Worm (Caenorhabditis elegans): ENCODE results near the gene F42H10.3.

- no peak for TF ChIP-seq dmd-4 (tag; optimal IDR thresholded peaks at IDR 0.05; ENCODE audit: borderline replicate concordance)
- no peak for TF ChIP-seq madf-2 (tag; optimal IDR thresholded peaks at IDR 0.05)
- no peak for TF ChIP-seq ceh-45 (GFP tag; IDR thresholded peaks at IDR 0.05)
- no peak for TF ChIP-seq che-1 (tag; optimal IDR thresholded peaks at IDR 0.05)
- TF ChIP-seq syd-9 (tag; optimal IDR thresholded peaks at IDR 0.05) = no peak
- no peak for TF ChIP-seq hlh-15 (tag; optimal IDR thresholded peaks at IDR 0.05)
- no peak for TF ChIP-seq rnt-1 (tag; optimal IDR thresholded peaks at IDR 0.05)
- TF ChIP-seq fkh-10 (GFP tag; optimal IDR thresholded peaks at IDR 0.05) = no peak
Observed at ce11 chrIII:8503341-8503740, 19.4 kb downstream of the F42H10.3 start.

All from whole organism, late embryonic.